Worm (Caenorhabditis elegans): ENCODE measurements around the gene mlc-5.

The mlc-5 gene

DNA sequence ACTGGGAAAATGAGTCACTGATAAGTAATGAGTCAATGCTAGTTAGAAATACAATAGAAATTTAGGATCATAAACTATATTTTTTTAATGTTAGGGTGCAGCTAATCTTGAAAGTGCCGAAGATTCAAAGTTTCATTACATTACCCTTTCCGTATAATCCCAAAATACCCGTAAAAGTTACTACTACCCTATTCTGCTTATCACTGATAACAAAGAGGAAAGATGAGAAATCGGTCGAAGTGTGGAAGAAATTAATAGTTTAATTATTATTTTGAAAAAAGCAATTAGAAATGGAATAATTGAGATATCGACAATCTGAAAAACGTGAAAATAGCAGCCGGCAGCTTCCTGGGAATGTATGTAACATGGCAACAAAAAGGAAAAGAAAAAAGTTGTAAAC, 16.2 kb upstream of the mlc-5 start:
- no peak for TF ChIP-seq aptf-2 (GFP tag; conservative IDR thresholded peaks at IDR 0.05)

DNA sequence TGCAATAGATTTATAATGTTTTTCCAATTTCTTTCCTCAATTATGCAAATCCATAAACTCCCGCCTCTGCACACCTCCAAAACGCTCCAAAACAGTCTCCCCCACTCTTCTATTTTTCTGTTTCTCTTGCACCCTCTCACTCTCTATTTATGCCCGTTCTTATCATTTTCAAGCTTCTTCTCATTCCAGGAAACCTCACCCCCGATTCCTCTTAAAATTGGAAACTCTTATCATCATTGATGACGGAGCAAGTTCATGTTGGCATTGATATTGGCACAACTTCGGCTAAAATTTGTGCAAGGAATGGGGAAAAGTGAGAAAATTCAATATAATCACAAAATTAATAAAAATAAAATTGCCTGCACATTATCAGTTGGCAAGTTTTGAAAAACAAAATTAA, 15.3 kb upstream of the mlc-5 start, which contains the start of gene shpk-1:
Gene shpk-1, plus strand, starts transcription at position 188 of the 400 bp plus-strand sequence.
- TF ChIP-seq egl-44 (GFP tag; IDR thresholded peaks at IDR 0.05) (0 out of 2 replicates have a peak, but pooled peaks have one; percentile 30), nfyb-1 (GFP tag; IDR thresholded peaks at IDR 0.05) (peak; percentile 64; the same call in 1 of the 2 replicates), xnd-1 (tag; optimal IDR thresholded peaks at IDR 0.05) (no peak), hlh-12 (tag; optimal IDR thresholded peaks at IDR 0.05) (no peak), let-607 (tag; optimal IDR thresholded peaks at IDR 0.05) (peak; percentile 74 to 83), B0336.3 (GFP tag; IDR thresholded peaks at IDR 0.05) (0 out of 2 replicates have a peak, but pooled peaks have one; percentile 22), madf-8 (GFP tag; conservative IDR thresholded peaks at IDR 0.05) (no peak), tbp1 (GFP tag; optimal IDR thresholded peaks at IDR 0.05) (peak; percentile 32), nhr-80 (tag; optimal IDR thresholded peaks at IDR 0.05) (peak; percentile 81), ztf-26 (tag; optimal IDR thresholded peaks at IDR 0.05) (no peak), atf-7 (tag; optimal IDR thresholded peaks at IDR 0.05) (peak; percentile 77), pbrm-1 (GFP tag; IDR thresholded peaks at IDR 0.05) (no peak), dox-1 (GFP tag; IDR thresholded peaks at IDR 0.05) (0 out of 2 replicates have a peak, but pooled peaks have one; percentile 37), lsl-1 (GFP tag; optimal IDR thresholded peaks at IDR 0.05) (no peak)

DNA sequence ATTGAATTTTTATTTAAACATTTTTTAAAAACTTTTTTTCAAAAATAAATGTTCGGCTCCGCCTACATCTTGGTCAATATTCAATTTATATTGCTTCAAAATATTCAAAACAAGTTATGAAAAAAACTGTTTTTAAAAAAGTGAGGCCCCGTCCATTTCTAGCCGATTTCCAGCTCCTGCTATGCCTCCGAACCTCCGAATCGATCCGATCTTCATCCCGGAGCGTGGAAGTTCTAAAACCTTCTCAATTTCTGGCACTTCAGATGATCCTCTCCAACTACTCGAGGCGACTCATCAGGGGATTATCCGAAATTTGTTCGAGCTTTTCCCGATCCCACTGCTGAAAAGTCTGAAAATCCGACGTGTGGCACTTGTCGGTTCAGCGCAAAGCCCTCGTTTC, 8.9 kb upstream of the mlc-5 start:
- 0 out of 2 replicates have a peak, but pooled peaks have one; percentile 24 for TF ChIP-seq Y95B8A.8 (GFP tag; IDR thresholded peaks at IDR 0.05)
- TF ChIP-seq him-1 (tag; optimal IDR thresholded peaks at IDR 0.05): peak; percentile 30
- no peak for TF ChIP-seq ceh-100 (GFP tag; IDR thresholded peaks at IDR 0.05)

DNA sequence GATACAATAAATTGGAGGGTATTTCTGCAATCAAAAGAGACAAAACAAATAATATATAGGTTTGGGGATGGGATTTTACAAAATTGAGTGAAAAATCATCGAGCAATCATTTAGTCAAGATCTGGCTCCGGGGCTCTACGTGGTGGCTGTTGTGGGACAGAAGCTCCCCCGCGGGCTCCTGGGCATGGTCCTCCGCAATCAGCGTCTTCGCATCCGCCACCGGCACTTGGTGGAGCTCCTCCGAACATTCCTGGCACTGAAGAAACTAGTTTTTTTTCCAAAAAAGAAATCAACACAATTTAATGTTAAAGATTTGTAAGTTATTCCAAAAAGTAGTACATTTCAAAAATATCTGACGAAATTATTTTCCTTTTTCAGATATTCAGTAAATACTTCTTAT, 8.4 kb upstream of the mlc-5 start:
- TF ChIP-seq snpc-1.1 (tag; optimal IDR thresholded peaks at IDR 0.05; ENCODE audit: insufficient read depth) (no peak), snpc-4 (GFP tag; optimal IDR thresholded peaks at IDR 0.05) (no peak), snpc-4 (tag; optimal IDR thresholded peaks at IDR 0.05) (no peak), egrh-3 (GFP tag; IDR thresholded peaks at IDR 0.05) (peak; percentile 58; the same call in 1 of the 2 replicates), let-526 (GFP tag; IDR thresholded peaks at IDR 0.05) (no peak), zfh-2 (GFP tag; conservative IDR thresholded peaks at IDR 0.05) (peak; percentile 48; the same call in 1 of the 2 replicates), mcd-1 (GFP tag; IDR thresholded peaks at IDR 0.05) (0 out of 2 replicates have a peak, but pooled peaks have one; percentile 11)

DNA sequence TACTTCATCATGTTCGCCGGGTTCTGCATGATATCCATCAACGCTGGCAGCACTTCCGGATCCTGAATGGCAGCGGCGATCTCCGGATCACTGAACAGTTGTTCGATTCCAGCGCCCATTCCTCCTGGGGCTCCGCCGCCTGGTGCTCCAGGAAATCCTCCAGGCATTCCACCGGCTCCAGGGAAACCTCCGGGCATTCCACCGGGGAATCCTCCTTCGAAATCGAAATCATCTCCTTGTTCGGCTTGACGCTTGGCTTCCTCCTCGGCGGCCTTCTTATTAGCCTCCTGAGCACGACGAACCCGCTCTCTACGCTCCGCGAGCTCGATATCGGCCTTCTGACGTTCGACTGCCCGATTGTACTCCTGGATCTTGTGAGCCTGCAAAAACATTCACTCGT, 7.6 kb upstream of the mlc-5 start:
- TF ChIP-seq lin-26 (GFP tag; IDR thresholded peaks at IDR 0.05): 0 out of 2 replicates have a peak, but pooled peaks have one; percentile 42
- TF ChIP-seq athp-1 (tag; optimal IDR thresholded peaks at IDR 0.05): no peak
- peak; percentile 36; the same call in 1 of the 2 replicates for TF ChIP-seq dox-1 (GFP tag; IDR thresholded peaks at IDR 0.05)
- peak; percentile 94 for TF ChIP-seq zfh-2 (GFP tag; conservative IDR thresholded peaks at IDR 0.05)
- peak; percentile 82 for TF ChIP-seq egrh-3 (GFP tag; IDR thresholded peaks at IDR 0.05)
- 0 out of 2 replicates have a peak, but pooled peaks have one; percentile 19 for TF ChIP-seq mcd-1 (GFP tag; IDR thresholded peaks at IDR 0.05)
- peak; percentile 43 for TF ChIP-seq fkh-3 (tag; optimal IDR thresholded peaks at IDR 0.05)
- TF ChIP-seq rcor-1 (GFP tag; IDR thresholded peaks at IDR 0.05): no peak

DNA sequence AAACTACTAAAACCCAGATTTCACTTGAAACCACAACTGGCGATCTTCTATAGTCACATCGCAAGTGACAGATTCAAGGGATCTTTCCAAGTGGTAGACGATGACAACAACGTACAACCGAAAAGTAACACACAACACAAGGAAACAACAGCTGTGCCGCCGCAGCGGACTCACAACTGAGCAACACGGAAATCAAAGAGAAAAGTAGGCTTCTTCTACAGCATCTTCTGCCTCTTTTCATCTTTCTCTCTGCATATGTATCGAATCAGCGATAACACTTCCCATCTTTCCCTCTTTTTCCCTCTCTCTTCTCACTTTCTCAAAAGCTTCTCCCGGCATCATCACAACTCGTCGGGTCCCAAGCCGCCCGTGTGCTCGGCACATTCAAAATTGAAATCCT, 6.3 kb upstream of the mlc-5 start, which contains the start of gene T12D8.9:
Gene T12D8.9, plus strand, starts transcription at position 312 of the 400 bp plus-strand sequence.
- TF ChIP-seq athp-1 (tag; optimal IDR thresholded peaks at IDR 0.05) (no peak), zim-3 (tag; optimal IDR thresholded peaks at IDR 0.05) (no peak), nhr-27 (tag; optimal IDR thresholded peaks at IDR 0.05) (no peak), Y67H2A.10 (GFP tag; conservative IDR thresholded peaks at IDR 0.05) (no peak), ceh-91 (GFP tag; IDR thresholded peaks at IDR 0.05) (no peak), let-526 (GFP tag; IDR thresholded peaks at IDR 0.05) (no peak), ceh-100 (GFP tag; IDR thresholded peaks at IDR 0.05) (no peak), die-1 (tag; optimal IDR thresholded peaks at IDR 0.05) (no peak), ama-1 (optimal IDR thresholded peaks at IDR 0.05) (no peak), ama-1 (GFP tag; optimal IDR thresholded peaks at IDR 0.05) (no peak), fkh-3 (tag; optimal IDR thresholded peaks at IDR 0.05) (no peak), rcor-1 (GFP tag; IDR thresholded peaks at IDR 0.05) (no peak), nfya-2 (GFP tag; IDR thresholded peaks at IDR 0.05) (no peak), aptf-3 (GFP tag; IDR thresholded peaks at IDR 0.05) (no peak), unc-130 (GFP tag; optimal IDR thresholded peaks at IDR 0.05) (no peak), lin-26 (GFP tag; IDR thresholded peaks at IDR 0.05) (no peak), hmg-1.2 (GFP tag; IDR thresholded peaks at IDR 0.05) (no peak)

All from whole organism, young adult.